Fruit fly (Drosophila melanogaster) Kc167 (cell line): Measurements from ENCODE around the gene Ass.

Experiments
- Sin3A ChIP-seq: fragments of >200 bp; optimal IDR thresholded peaks from 2 replicates; lab custom pipeline; 2018; ENCODE audit warnings: missing external identifiers
- h ChIP-seq: fragments of >200 bp; optimal IDR thresholded peaks from 3 replicates; lab custom pipeline; 2018; ENCODE audit warnings: missing external identifiers
- insv ChIP-seq: fragments of >200 bp; optimal IDR thresholded peaks from 3 replicates; lab custom pipeline; 2018; ENCODE audit warnings: missing external identifiers
- psq ChIP-seq: fragments of >200 bp; optimal IDR thresholded peaks from 2 replicates; lab custom pipeline; 2017; ENCODE audit warnings: missing external identifiers

DNA sequence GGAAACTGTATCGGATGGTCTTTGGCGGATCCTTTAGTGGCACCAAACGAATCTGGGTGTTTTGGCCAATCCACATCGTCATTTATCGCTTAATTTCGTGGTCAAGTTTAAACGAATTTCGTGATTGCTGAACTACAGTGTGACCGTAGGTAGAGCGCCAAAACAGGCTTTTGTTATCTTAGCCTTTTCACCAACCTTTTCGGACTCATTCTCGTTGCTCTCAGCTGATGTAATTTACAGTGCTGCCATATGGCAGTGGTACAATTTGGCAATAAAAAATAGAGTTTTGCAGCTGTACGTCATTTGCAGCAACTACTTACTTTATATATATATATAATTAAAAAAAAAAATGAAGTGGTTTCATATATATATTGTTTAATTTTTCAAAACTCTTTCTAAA lies 15.7 kb upstream of the Ass start, which contains the start of gene agt:
- TF ChIP-seq psq (no peak), h (lab: Kevin White, UChicago) (no peak), insv (lab: Kevin White, UChicago) (no peak), Sin3A (no peak)
